Worm (Caenorhabditis elegans): ENCODE data around the gene C01G12.3.

C01G12.3 gene

DNA sequence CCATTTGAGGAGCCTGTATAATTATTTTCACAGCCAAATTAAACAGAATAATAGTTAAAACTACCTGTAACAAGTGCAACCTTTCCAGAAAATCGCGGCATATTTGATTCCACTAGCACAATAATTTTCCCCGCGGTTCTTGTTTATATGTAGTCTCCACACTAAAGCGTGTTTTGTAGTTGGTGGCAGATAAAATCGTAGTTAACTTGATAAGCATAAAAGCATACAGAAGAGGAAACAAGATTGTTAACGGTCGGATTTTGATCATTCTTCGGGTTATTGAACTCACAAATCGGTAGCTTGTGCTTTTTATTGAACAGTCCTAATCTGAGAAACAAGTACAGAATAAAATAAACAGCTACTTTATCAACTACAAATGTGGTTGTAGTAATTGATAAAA is 5.3 kb upstream of the C01G12.3 start, which contains the start of gene C01G12.5:
TSS of gene C01G12.5 (minus strand) at position 101 of the 400 bp plus-strand sequence.
- TF ChIP-seq nhr-28 (tag; optimal IDR thresholded peaks at IDR 0.05) (peak; percentile 24), aha-1 (tag) (peak; percentile 26), saeg-2 (GFP tag; IDR thresholded peaks at IDR 0.05) (no peak), hlh-30 (tag; optimal IDR thresholded peaks at IDR 0.05; ENCODE audit: insufficient read depth) (no peak), zip-2 (tag; optimal IDR thresholded peaks at IDR 0.05) (no peak)

DNA sequence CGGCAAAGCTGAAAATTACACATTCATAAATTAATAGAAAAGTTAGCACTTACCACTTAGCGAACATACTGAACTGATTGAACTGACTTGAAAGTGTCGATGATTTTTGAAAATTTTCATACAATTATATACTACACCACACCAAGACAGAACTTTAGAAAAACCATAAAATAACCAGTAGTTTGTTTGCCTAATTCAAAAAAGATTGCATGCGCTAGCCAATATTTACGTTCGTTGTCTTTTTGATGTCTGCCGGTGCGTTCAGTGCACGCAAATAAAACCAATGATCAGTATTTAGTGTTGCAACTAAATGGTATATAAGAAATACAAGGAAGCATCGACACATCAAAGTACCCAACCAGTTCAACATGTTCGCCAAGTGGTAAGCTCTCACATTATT is 1.6 kb downstream of the C01G12.3 start, which contains the start of the genes nspb-8 and nspb-9:
TSS of gene nspb-8 (minus strand) at position 101 of the 400 bp plus-strand sequence.
TSS of gene nspb-9 (plus strand) at position 311 of the 400 bp plus-strand sequence.
- TF ChIP-seq dve-1 (tag; optimal IDR thresholded peaks at IDR 0.05; ENCODE audit: insufficient read depth): no peak
- TF ChIP-seq daf-16 (GFP tag; optimal IDR thresholded peaks at IDR 0.05): no peak
- TF ChIP-seq daf-16 (tag; optimal IDR thresholded peaks at IDR 0.05): no peak
- peak in 1 of 2 experiments; percentile 46 for TF ChIP-seq unc-62 (GFP tag; optimal IDR thresholded peaks at IDR 0.05 in 1 of 2)
- no peak for TF ChIP-seq unc-62 (tag; optimal IDR thresholded peaks at IDR 0.05)
- no peak for TF ChIP-seq egl-43 (GFP tag; IDR thresholded peaks at IDR 0.05)
- TF ChIP-seq attf-4 (tag; optimal IDR thresholded peaks at IDR 0.05): no peak
- TF ChIP-seq aha-1 (tag): peak; percentile 42

DNA sequence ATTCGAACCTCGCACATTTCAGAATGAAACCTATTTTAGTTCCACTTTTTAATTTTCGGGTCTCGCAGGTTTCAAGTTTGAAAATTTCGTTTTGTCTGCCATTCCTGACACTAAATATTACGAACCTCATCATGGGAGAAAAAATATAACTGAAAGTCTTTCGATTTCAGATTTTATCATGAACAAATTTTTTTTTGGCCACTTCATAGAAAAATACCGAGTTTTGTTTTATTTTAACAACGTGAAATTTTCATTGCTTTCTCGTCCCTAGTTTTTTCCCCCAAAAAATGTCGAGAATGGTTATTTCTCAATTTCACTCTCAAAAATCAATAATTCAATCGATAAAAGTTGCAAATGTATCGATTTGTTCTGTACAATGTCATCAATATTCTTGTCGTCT is 3.4 kb downstream of the C01G12.3 start, which contains the start of gene C01G12.9:
TSS of gene C01G12.9 (plus strand) at position 301 of the 400 bp plus-strand sequence.
- TF ChIP-seq egl-27 (tag; optimal IDR thresholded peaks at IDR 0.05) (no peak), php-3 (GFP tag; IDR thresholded peaks at IDR 0.05) (no peak), ztf-7 (tag; optimal IDR thresholded peaks at IDR 0.05) (no peak), ceh-28 (tag; optimal IDR thresholded peaks at IDR 0.05) (peak; percentile 70)

ce11 chrII:14578013-14578412 is 4.1 kb downstream of the C01G12.3 start, which contains the start of gene nspb-7:
nspb-7 (plus strand) TSS chrII:14578313.
- peak; percentile 24 for TF ChIP-seq aha-1 (tag)
- TF ChIP-seq dmd-9 (GFP tag; IDR thresholded peaks at IDR 0.05): no peak

DNA sequence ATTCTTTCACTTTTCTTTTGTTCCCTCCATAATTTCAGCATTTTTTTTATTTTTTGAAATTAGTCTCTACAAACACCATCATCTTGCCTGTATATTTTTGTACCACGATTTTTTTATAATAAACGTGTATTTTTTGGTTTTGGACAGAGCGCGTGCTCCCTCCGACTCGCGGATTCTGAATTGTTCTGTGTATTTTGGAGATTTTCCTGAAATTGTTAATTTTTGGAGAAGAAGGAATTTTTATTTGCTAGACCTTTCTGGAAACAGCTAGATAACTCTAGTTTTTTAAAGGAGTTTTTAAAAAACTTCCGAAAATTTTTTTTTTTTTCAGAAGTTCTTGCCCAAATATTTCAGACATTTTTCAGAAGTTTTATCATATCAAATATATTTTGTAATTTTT is 5.7 kb downstream of the C01G12.3 start, which contains the start of gene C01G12.13:
TSS of gene C01G12.13 (plus strand) at position 301 of the 400 bp plus-strand sequence.
- no peak for TF ChIP-seq mes-2 (tag; optimal IDR thresholded peaks at IDR 0.05; ENCODE audit: poor library complexity, severe bottlenecking)
- no peak for TF ChIP-seq spr-1 (tag; optimal IDR thresholded peaks at IDR 0.05)
- TF ChIP-seq egl-43 (GFP tag; IDR thresholded peaks at IDR 0.05): no peak
- no peak for TF ChIP-seq D1046.2 (GFP tag; IDR thresholded peaks at IDR 0.05)
- no peak for TF ChIP-seq F44E2.7 (GFP tag; IDR thresholded peaks at IDR 0.05)
- TF ChIP-seq lin-15B (tag; optimal IDR thresholded peaks at IDR 0.05): no peak
- no peak for TF ChIP-seq T20F7.1 (GFP tag; optimal IDR thresholded peaks at IDR 0.05)
- no peak for TF ChIP-seq F49E8.2 (tag; optimal IDR thresholded peaks at IDR 0.05; ENCODE audit: borderline replicate concordance)
- no peak for TF ChIP-seq hmg-1.1 (GFP tag; IDR thresholded peaks at IDR 0.05)
- no peak for TF ChIP-seq rbr-2 (tag; optimal IDR thresholded peaks at IDR 0.05)
- TF ChIP-seq ztf-7 (tag; optimal IDR thresholded peaks at IDR 0.05): no peak

- 0 out of 2 replicates have a peak, but pooled peaks have one; percentile 6 for TF ChIP-seq dmd-8 (GFP tag; IDR thresholded peaks at IDR 0.05)
- TF ChIP-seq T26A8.4 (GFP tag; IDR thresholded peaks at IDR 0.05): 0 out of 2 replicates have a peak, but pooled peaks have one; percentile 16
- no peak for TF ChIP-seq nhr-111 (GFP tag; optimal IDR thresholded peaks at IDR 0.05)
- TF ChIP-seq madf-5 (GFP tag; IDR thresholded peaks at IDR 0.05): 0 out of 4 replicates have a peak, but pooled peaks of 1 of the 2 experiments have one; percentile 64
- 0 out of 2 replicates have a peak, but pooled peaks have one; percentile 63 for TF ChIP-seq egl-43 (GFP tag; IDR thresholded peaks at IDR 0.05)
- no peak for TF ChIP-seq duxl-1 (tag; optimal IDR thresholded peaks at IDR 0.05; ENCODE audit: poor library complexity)
- no peak for TF ChIP-seq nhr-237 (tag; optimal IDR thresholded peaks at IDR 0.05)
- TF ChIP-seq set-16 (GFP tag; IDR thresholded peaks at IDR 0.05): peak; percentile 73
These were observed 7.3 kb downstream of the C01G12.3 start for ce11 chrII:14574790-14575189.
